Fruit fly (Drosophila melanogaster) whole organism, embryonic: ENCODE results near the gene CG12012.

ENCODE experiments used
- Ada2b ChIP-seq: fragments of 200-800 bp; sonication (Bioruptor generic); IDR thresholded peaks from 2 replicates; pipeline ENCODE4 v1.3.6; 2022; ENCODE audit warnings: missing biosample characterization, missing genetic modification characterization
- CG12155 ChIP-seq: fragments of 200-800 bp; sonication (Bioruptor generic); optimal IDR thresholded peaks from 3 replicates; lab custom pipeline; 2016; ENCODE audit warnings: missing biosample characterization, missing genetic modification characterization
- CG15011 ChIP-seq: fragments of 200-800 bp; sonication (Bioruptor generic); optimal IDR thresholded peaks from 3 replicates; lab custom pipeline; 2018; ENCODE audit warnings: missing biosample characterization, mild to moderate bottlenecking, missing genetic modification characterization
- CG1603 ChIP-seq: fragments of 200-800 bp; sonication (Bioruptor generic); optimal IDR thresholded peaks from 2 replicates; lab custom pipeline; 2019; ENCODE audit warnings: missing biosample characterization, mild to moderate bottlenecking, missing genetic modification characterization, moderate library complexity
- CG1647 ChIP-seq: fragments of 200-800 bp; sonication (Bioruptor generic); optimal IDR thresholded peaks from 3 replicates; lab custom pipeline; 2016; ENCODE audit warnings: missing biosample characterization, missing genetic modification characterization
- CG16863 ChIP-seq: fragments of 200-800 bp; sonication (Bioruptor generic); optimal IDR thresholded peaks from 3 replicates; lab custom pipeline; 2016; ENCODE audit warnings: missing biosample characterization, missing genetic modification characterization
- CG17186 ChIP-seq: fragments of 200-800 bp; sonication (Bioruptor generic); optimal IDR thresholded peaks from 3 replicates; lab custom pipeline; 2017; ENCODE audit warnings: missing biosample characterization, missing genetic modification reagents, missing genetic modification characterization
- CG17359 ChIP-seq: fragments of 200-800 bp; sonication (Bioruptor generic); optimal IDR thresholded peaks from 3 replicates; lab custom pipeline; 2018; ENCODE audit warnings: missing biosample characterization, mild to moderate bottlenecking, missing genetic modification characterization, moderate library complexity
- CG17385 ChIP-seq: fragments of 200-800 bp; sonication (Bioruptor generic); optimal IDR thresholded peaks from 3 replicates; lab custom pipeline; 2018; ENCODE audit warnings: missing biosample characterization, mild to moderate bottlenecking, missing genetic modification characterization
- CG2712 ChIP-seq: fragments of 200-800 bp; optimal IDR thresholded peaks from 3 replicates; lab custom pipeline; 2019; ENCODE audit warnings: missing biosample characterization, mild to moderate bottlenecking, missing genetic modification characterization, moderate library complexity
- CG32767 ChIP-seq: fragments of 200-800 bp; sonication (Bioruptor generic); IDR thresholded peaks from 2 replicates; pipeline ENCODE4 v1.3.6; 2022; ENCODE audit warnings: missing biosample characterization, missing genetic modification characterization
- CG33557 ChIP-seq: fragments of 200-800 bp; sonication (Bioruptor generic); optimal IDR thresholded peaks from 2 replicates; lab custom pipeline; 2019; ENCODE audit warnings: missing biosample characterization, mild to moderate bottlenecking, missing genetic modification characterization, moderate library complexity
- CG4424 ChIP-seq: fragments of 200-800 bp; sonication (Bioruptor generic); optimal IDR thresholded peaks from 3 replicates; lab custom pipeline; 2016; ENCODE audit warnings: missing biosample characterization, missing genetic modification characterization
- CG4730 ChIP-seq: fragments of 200-800 bp; sonication (Bioruptor generic); IDR thresholded peaks from 2 replicates; pipeline ENCODE4 v1.3.6; 2022; ENCODE audit warnings: missing biosample characterization, missing genetic modification characterization
- CG5245 ChIP-seq: fragments of 200-800 bp; sonication (Bioruptor generic); optimal IDR thresholded peaks from 3 replicates; lab custom pipeline; 2016; ENCODE audit warnings: missing biosample characterization, missing genetic modification characterization
- CG7357 ChIP-seq: fragments of 200-800 bp; sonication (Bioruptor generic); IDR thresholded peaks from 3 replicates; pipeline ENCODE4 v1.3.6; 2022; ENCODE audit warnings: missing biosample characterization, missing genetic modification characterization
- CG7839 ChIP-seq: fragments of 200-800 bp; sonication (Bioruptor generic); optimal IDR thresholded peaks from 3 replicates; lab custom pipeline; 2018; ENCODE audit warnings: missing biosample characterization, mild to moderate bottlenecking, missing genetic modification characterization, moderate library complexity
- CG8281 ChIP-seq: fragments of 200-800 bp; sonication (Bioruptor generic); optimal IDR thresholded peaks from 2 replicates; lab custom pipeline; 2018; ENCODE audit warnings: missing biosample characterization, mild to moderate bottlenecking, missing genetic modification characterization, moderate library complexity
- CG9727 ChIP-seq: fragments of 200-800 bp; sonication (Bioruptor generic); optimal IDR thresholded peaks from 3 replicates; lab custom pipeline; 2017; ENCODE audit warnings: missing biosample characterization, mild to moderate bottlenecking, missing genetic modification characterization
- Dek ChIP-seq: fragments of 200-800 bp; sonication (Bioruptor generic); optimal IDR thresholded peaks from 3 replicates; lab custom pipeline; 2019; ENCODE audit warnings: missing biosample characterization, mild to moderate bottlenecking, missing genetic modification characterization, moderate library complexity
- Doc2 ChIP-seq: fragments of 200-800 bp; sonication (Bioruptor generic); IDR thresholded peaks from 2 replicates; pipeline ENCODE4 v1.3.6; 2022; ENCODE audit warnings: missing biosample characterization, missing genetic modification characterization
- GATAe ChIP-seq: fragments of 200-800 bp; sonication (Bioruptor generic); conservative IDR thresholded peaks from 2 replicates; pipeline ENCODE4 v1.3.6; 2022; ENCODE audit warnings: missing biosample characterization, missing genetic modification characterization
- HLH4C ChIP-seq: fragments of 200-800 bp; sonication (Bioruptor generic); IDR thresholded peaks from 3 replicates; pipeline ENCODE4 v1.3.6; 2022; ENCODE audit warnings: missing biosample characterization, missing genetic modification characterization; ENCODE audit not compliant: partially characterized antibody
- HLHmδ ChIP-seq: fragments of 200-800 bp; sonication (Bioruptor generic); optimal IDR thresholded peaks from 2 replicates; lab custom pipeline; 2018; ENCODE audit warnings: missing biosample characterization, mild to moderate bottlenecking, missing genetic modification characterization, moderate library complexity
- MBD-R2 ChIP-seq: fragments of 200-800 bp; sonication (Bioruptor generic); IDR thresholded peaks from 2 replicates; pipeline ENCODE4 v1.3.6; 2022; ENCODE audit warnings: missing biosample characterization, missing genetic modification characterization
- Max ChIP-seq: fragments of 200-800 bp; sonication (Bioruptor generic); optimal IDR thresholded peaks from 2 replicates; lab custom pipeline; 2016; ENCODE audit warnings: missing biosample characterization, mild to moderate bottlenecking, missing genetic modification characterization
- Pdp1 ChIP-seq, 2 experiments: fragments of 200-800 bp; sonication (Bioruptor generic); optimal IDR thresholded peaks; 3 replicates each; lab custom pipeline; 2016; ENCODE audit warnings: missing biosample characterization in 2 of 2, missing genetic modification characterization in 2 of 2, mild to moderate bottlenecking in 1 of 2, moderate library complexity in 1 of 2
- cwo ChIP-seq: fragments of 200-800 bp; sonication (Bioruptor generic); optimal IDR thresholded peaks from 3 replicates; lab custom pipeline; 2017; ENCODE audit warnings: missing biosample characterization, missing genetic modification characterization, mild to moderate bottlenecking, moderate library complexity, missing genetic modification reagents
- dan ChIP-seq: fragments of 200-800 bp; sonication (Bioruptor generic); IDR thresholded peaks from 2 replicates; pipeline ENCODE4 v1.3.6; 2022; ENCODE audit warnings: missing biosample characterization, missing genetic modification characterization
- dati ChIP-seq: fragments of 200-800 bp; sonication (Bioruptor generic); IDR thresholded peaks from 2 replicates; pipeline ENCODE4 v1.3.6; 2022; ENCODE audit warnings: missing biosample characterization, missing genetic modification characterization
- dimm ChIP-seq: fragments of 200-800 bp; sonication (Bioruptor generic); IDR thresholded peaks from 2 replicates; pipeline ENCODE4 v1.3.6; 2022; ENCODE audit warnings: missing biosample characterization, missing genetic modification characterization
- disco-r ChIP-seq: fragments of 200-800 bp; sonication (Bioruptor generic); optimal IDR thresholded peaks from 2 replicates; lab custom pipeline; 2016; ENCODE audit warnings: missing biosample characterization, missing genetic modification characterization
- dmrt11E ChIP-seq: fragments of 200-800 bp; sonication (Bioruptor generic); optimal IDR thresholded peaks from 3 replicates; lab custom pipeline; 2018; ENCODE audit warnings: missing biosample characterization, mild to moderate bottlenecking, missing genetic modification characterization, moderate library complexity
- ems ChIP-seq: fragments of 200-800 bp; sonication (Bioruptor generic); optimal IDR thresholded peaks from 3 replicates; lab custom pipeline; 2016; ENCODE audit warnings: missing biosample characterization, missing genetic modification characterization
- exex ChIP-seq: fragments of 200-800 bp; sonication (Bioruptor generic); optimal IDR thresholded peaks from 4 replicates; lab custom pipeline; 2018; ENCODE audit warnings: missing biosample characterization, mild to moderate bottlenecking, missing genetic modification characterization, moderate library complexity
- fd102C ChIP-seq: fragments of 200-800 bp; sonication (Bioruptor generic); optimal IDR thresholded peaks from 2 replicates; lab custom pipeline; 2018; ENCODE audit warnings: missing biosample characterization, mild to moderate bottlenecking, missing genetic modification characterization, moderate library complexity
- ham ChIP-seq: fragments of 200-800 bp; sonication (Bioruptor generic); IDR thresholded peaks from 2 replicates; pipeline ENCODE4 v1.3.6; 2022; ENCODE audit warnings: missing biosample characterization, missing genetic modification characterization
- jing ChIP-seq: fragments of 200-800 bp; sonication (Bioruptor generic); optimal IDR thresholded peaks from 2 replicates; lab custom pipeline; 2018; ENCODE audit warnings: missing biosample characterization, mild to moderate bottlenecking, missing genetic modification characterization
- nerfin-2 ChIP-seq: fragments of 200-800 bp; sonication (Bioruptor generic); IDR thresholded peaks from 2 replicates; pipeline ENCODE4 v1.3.6; 2022; ENCODE audit warnings: missing biosample characterization, missing genetic modification characterization; ENCODE audit not compliant: partially characterized antibody
- nom ChIP-seq: fragments of 200-800 bp; sonication (Bioruptor generic); optimal IDR thresholded peaks from 2 replicates; lab custom pipeline; 2017; ENCODE audit warnings: missing biosample characterization, missing genetic modification characterization, mild to moderate bottlenecking, moderate library complexity, missing genetic modification reagents
- org-1 ChIP-seq: fragments of 200-800 bp; sonication (Bioruptor generic); optimal IDR thresholded peaks from 2 replicates; lab custom pipeline; 2017; ENCODE audit warnings: missing biosample characterization, missing genetic modification characterization
- prd ChIP-seq, 3 experiments: fragments of >200 bp in 2 of 3; fragments of 200-800 bp in 1 of 3; sonication (Bioruptor generic) in 1 of 3; optimal IDR thresholded peaks in 2 of 3; IDR thresholded peaks in 1 of 3; 2 replicates in 2 of 3; 3 replicates in 1 of 3; pipeline versions ENCODE4 v1.3.6 to Lab custom; 2017 to 2022; ENCODE audit warnings: missing biosample characterization in 1 of 3, missing genetic modification characterization in 1 of 3
- sob ChIP-seq: fragments of 200-800 bp; sonication (Bioruptor generic); IDR thresholded peaks from 2 replicates; pipeline ENCODE4 v1.3.6; 2022; ENCODE audit warnings: missing biosample characterization, missing genetic modification characterization
- tap ChIP-seq: fragments of 200-800 bp; optimal IDR thresholded peaks from 3 replicates; lab custom pipeline; 2019; ENCODE audit warnings: missing biosample characterization, mild to moderate bottlenecking, missing genetic modification characterization, moderate library complexity
- unpg ChIP-seq: fragments of 200-800 bp; sonication (Bioruptor generic); optimal IDR thresholded peaks from 3 replicates; lab custom pipeline; 2018; ENCODE audit warnings: missing biosample characterization, mild to moderate bottlenecking, missing genetic modification characterization, moderate library complexity
- zen ChIP-seq: fragments of 200-800 bp; sonication (Bioruptor generic); optimal IDR thresholded peaks from 3 replicates; lab custom pipeline; 2018; ENCODE audit warnings: missing biosample characterization, mild to moderate bottlenecking, missing genetic modification characterization, moderate library complexity

CG12012 gene

DNA sequence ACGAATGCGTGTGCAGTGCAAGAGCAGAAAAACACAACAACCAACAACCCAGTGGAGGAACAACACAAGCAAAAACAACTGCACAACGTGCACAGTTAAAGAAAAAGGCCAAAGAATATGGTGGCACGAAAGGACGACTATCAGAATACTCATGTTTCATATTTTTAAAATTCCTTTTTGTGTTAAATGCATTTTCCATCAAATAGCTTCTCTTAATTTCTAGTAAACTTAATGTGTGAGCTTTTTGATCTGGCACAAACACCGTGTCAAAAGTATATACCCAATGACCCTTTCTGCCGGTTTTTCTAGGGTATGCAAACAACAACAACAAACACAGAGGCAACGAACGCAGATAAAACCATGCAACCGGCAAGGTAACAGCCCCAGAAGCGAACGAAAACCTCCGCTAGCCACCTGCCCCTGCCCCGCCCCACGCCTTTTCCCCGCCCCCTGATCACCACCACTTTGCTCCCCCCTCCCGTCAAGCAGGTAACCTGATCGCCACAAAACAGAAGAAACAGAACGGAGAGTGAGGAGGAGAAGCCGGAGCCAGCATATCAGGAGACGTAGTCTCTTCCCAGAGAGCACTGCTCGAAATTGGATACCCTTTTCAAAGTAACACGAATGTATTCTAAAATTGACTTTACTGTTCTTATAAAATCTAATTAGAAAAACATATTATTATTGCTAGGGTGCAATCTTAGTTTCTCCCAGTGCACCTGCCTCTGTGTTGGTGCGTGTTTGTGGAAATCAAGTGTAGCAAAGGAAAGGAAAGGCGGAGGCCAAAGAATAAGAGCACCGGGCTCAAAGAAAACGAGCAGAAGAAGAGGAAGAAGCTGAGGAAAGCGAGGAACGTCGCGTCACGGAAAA is 18.5 kb downstream of the CG12012 start (continued):
- TF ChIP-seq Pdp1 (GFP tag; optimal IDR thresholded peaks at IDR 0.05; lab: Kevin White, UChicago) (peak; percentile 82 to 90), HLHmδ (GFP tag; lab: Kevin White, UChicago) (no peak), dati (GFP tag; lab: Robert Waterston, UW) (peak; percentile 85), ems (GFP tag; lab: Kevin White, UChicago) (peak; percentile 81), Ada2b (GFP tag; lab: Robert Waterston, UW) (peak; percentile 85), CG17186 (GFP tag; lab: Kevin White, UChicago) (peak; percentile 73), CG7357 (GFP tag; lab: Robert Waterston, UW) (peak; percentile 75), CG2712 (peak; percentile 93), CG12155 (GFP tag; lab: Kevin White, UChicago) (peak; percentile 75), sob (GFP tag; lab: Robert Waterston, UW) (peak; percentile 34), Dek (tag; lab: Kevin White, UChicago) (no peak), nerfin-2 (GFP tag; lab: Robert Waterston, UW) (no peak), tap (tag; lab: Kevin White, UChicago) (peak; percentile 71), CG1603 (tag; lab: Kevin White, UChicago) (peak; percentile 97), dmrt11E (tag; lab: Kevin White, UChicago) (peak; percentile 98), CG8281 (tag; lab: Kevin White, UChicago) (peak; percentile 17), MBD-R2 (GFP tag; lab: Robert Waterston, UW) (no peak; the same call in 1 of the 2 replicates), CG15011 (GFP tag; lab: Kevin White, UChicago) (peak; percentile 69), CG5245 (GFP tag; lab: Kevin White, UChicago) (peak; percentile 94), unpg (GFP tag; lab: Kevin White, UChicago) (peak; percentile 91), ham (GFP tag; lab: Robert Waterston, UW) (no peak), CG16863 (GFP tag; lab: Kevin White, UChicago) (peak; percentile 93), Max (GFP tag; lab: Kevin White, UChicago) (peak; percentile 69), HLH4C (GFP tag; lab: Robert Waterston, UW) (no peak), CG7839 (tag; lab: Kevin White, UChicago) (peak; percentile 90)
- TF ChIP-seq, all 482 proteins: peak for 379

DNA sequence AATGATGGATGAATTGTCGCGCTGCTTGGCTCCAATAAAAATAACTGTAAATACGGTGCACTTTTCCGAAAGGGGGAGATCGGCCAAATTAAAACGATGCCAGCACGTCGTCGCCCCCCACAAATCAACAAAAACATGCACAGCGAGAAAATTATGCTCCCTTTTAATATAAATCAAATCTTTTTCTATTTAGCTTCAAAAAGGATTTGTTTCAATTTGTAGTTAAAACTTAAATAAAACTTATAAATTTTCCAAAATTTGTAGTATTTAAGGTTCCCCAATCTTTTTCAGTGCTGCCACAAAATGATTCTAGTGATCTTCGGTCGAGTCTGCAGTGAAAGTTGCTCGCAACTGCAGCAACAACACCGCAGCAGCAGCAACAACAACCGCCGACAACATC is 19.5 kb downstream of the CG12012 start:
- peak; percentile 90 for TF ChIP-seq zen (tag; lab: Kevin White, UChicago)
- peak; percentile 6 for TF ChIP-seq exex (tag; lab: Kevin White, UChicago)
- peak; percentile 85 for TF ChIP-seq CG32767 (GFP tag; lab: Robert Waterston, UW)
- peak; percentile 63 for TF ChIP-seq CG1647 (GFP tag; lab: Kevin White, UChicago)
- peak; percentile 98 for TF ChIP-seq CG33557 (GFP tag; lab: Kevin White, UChicago)
- TF ChIP-seq CG17385 (GFP tag; lab: Kevin White, UChicago), result peak; percentile 84
- peak; percentile 93 for TF ChIP-seq CG9727
- peak; percentile 68; the same call in 1 of the 2 replicates for TF ChIP-seq dan
- TF ChIP-seq CG4424 (GFP tag; lab: Kevin White, UChicago), result peak; percentile 94
- peak; percentile 44 for TF ChIP-seq org-1 (GFP tag; lab: Kevin White, UChicago)
- peak; percentile 76 for TF ChIP-seq CG4730 (GFP tag; lab: Robert Waterston, UW)
- TF ChIP-seq cwo (GFP tag; lab: Kevin White, UChicago), result peak; percentile 9
- TF ChIP-seq CG17359 (tag; lab: Kevin White, UChicago), result peak; percentile 88
- TF ChIP-seq prd (optimal IDR thresholded peaks at IDR 0.05; lab: Kevin White, UChicago), result no peak
- peak; percentile 89 for TF ChIP-seq prd (GFP tag; IDR thresholded peaks at IDR 0.05; lab: Robert Waterston, UW)
- TF ChIP-seq Pdp1 (GFP tag; optimal IDR thresholded peaks at IDR 0.05; lab: Kevin White, UChicago), result peak; percentile 71 to 79
- no peak for TF ChIP-seq GATAe
- TF ChIP-seq disco-r, result peak; percentile 48
- TF ChIP-seq Doc2 (GFP tag; lab: Robert Waterston, UW), result no peak
- 0 out of 2 replicates have a peak, but pooled peaks have one; percentile 52 for TF ChIP-seq dimm
- peak; percentile 77 for TF ChIP-seq nom
- TF ChIP-seq jing, result peak; percentile 72
- no peak for TF ChIP-seq fd102C (GFP tag; lab: Kevin White, UChicago)
